Fruit fly (Drosophila melanogaster): ENCODE data around the gene CG10600.

CG10600 gene

DNA sequence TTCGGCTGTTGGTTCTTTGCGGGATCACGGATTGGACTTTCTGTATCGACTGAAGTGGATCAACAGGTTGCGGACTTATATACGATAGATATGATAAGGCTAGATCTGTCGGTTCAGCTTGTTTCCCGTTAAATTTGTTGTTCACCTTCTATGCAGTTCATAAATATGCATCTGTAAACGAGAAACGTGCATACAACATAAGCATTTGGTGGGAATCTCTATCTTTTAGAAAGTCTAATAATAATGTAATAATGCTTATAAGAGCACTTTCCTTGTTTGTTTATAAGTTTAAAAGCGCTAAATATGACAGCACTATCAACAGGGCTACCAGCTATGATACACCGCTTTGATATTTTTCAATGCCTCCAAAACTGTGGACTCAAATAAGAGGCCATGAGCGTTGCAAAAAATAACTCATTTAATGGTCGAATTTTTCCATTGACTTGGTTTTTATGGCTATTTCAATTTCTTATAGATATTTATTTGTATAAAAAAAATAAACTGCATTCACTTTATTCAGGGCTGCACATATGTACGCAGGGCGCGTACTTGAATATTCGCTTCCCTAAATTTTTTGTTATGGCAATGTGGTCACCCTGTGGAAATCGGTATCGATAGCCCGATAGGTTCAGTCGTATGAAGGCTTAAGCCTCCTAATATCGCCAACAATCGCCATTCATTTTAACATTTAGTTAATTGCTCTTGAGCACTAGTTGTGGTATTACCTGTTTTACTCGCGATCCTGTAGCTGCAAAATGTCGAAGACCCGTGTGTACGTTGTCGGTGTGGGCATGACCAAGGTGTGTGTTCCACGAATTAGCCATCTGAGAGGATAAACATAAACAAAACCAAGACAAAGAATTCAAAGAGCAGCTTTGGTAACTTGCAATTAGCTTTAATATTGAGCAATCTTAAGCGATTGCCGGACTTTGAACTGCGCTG, 8.6 kb downstream of the CG10600 start, which contains the start of the genes CG17597 and ScpX (continued):
- no peak for TF ChIP-seq CG4360 (GFP tag; IDR thresholded peaks at IDR 0.05)
- peak; percentile 44 for TF ChIP-seq CG18619 (GFP tag; optimal IDR thresholded peaks at IDR 0.05)
- TF ChIP-seq CG34376 (GFP tag; optimal IDR thresholded peaks at IDR 0.05), result peak; percentile 27
- no peak for TF ChIP-seq Eip74EF (GFP tag; optimal IDR thresholded peaks at IDR 0.05)
- peak; percentile 82 for TF ChIP-seq vnd (GFP tag; IDR thresholded peaks at IDR 0.05; ENCODE audit: partially characterized antibody)
- TF ChIP-seq Dek (tag; optimal IDR thresholded peaks at IDR 0.05), result peak; percentile 47
- TF ChIP-seq CG2875 (GFP tag; optimal IDR thresholded peaks at IDR 0.05), result peak; percentile 35
- TF ChIP-seq cg (GFP tag; optimal IDR thresholded peaks at IDR 0.05), result no peak
- TF ChIP-seq CG14965 (GFP tag; optimal IDR thresholded peaks at IDR 0.05; ENCODE audit: borderline replicate concordance), result no peak
- TF ChIP-seq TFAM (GFP tag; optimal IDR thresholded peaks at IDR 0.05), result no peak
- peak; percentile 79 for TF ChIP-seq gem (tag; optimal IDR thresholded peaks at IDR 0.05)
- no peak; the same call in 2 of the 3 replicates for TF ChIP-seq gce (GFP tag; IDR thresholded peaks at IDR 0.05)
- peak; percentile 29 for TF ChIP-seq CG10366 (GFP tag; IDR thresholded peaks at IDR 0.05)
- TF ChIP-seq oc (tag; optimal IDR thresholded peaks at IDR 0.05), result peak; percentile 59
- TF ChIP-seq ranshi (GFP tag; IDR thresholded peaks at IDR 0.05), result peak; percentile 28; the same call in 1 of the 2 replicates
- 0 out of 2 replicates have a peak, but pooled peaks have one; percentile 4 for TF ChIP-seq Gsc (GFP tag; IDR thresholded peaks at IDR 0.05)
- TF ChIP-seq Vsx1 (GFP tag; optimal IDR thresholded peaks at IDR 0.05), result peak; percentile 5
- TF ChIP-seq Neu2 (GFP tag; optimal IDR thresholded peaks at IDR 0.05; ENCODE audit: borderline replicate concordance), result peak; percentile 49
- TF ChIP-seq CG30020 (tag; optimal IDR thresholded peaks at IDR 0.05), result peak; percentile 75
- TF ChIP-seq Tbp (GFP tag; optimal IDR thresholded peaks at IDR 0.05), result peak; percentile 56
- TF ChIP-seq stc (GFP tag; IDR thresholded peaks at IDR 0.05), result no peak
- peak; percentile 31 for TF ChIP-seq CG33213 (GFP tag; optimal IDR thresholded peaks at IDR 0.05)
- peak; percentile 65 for TF ChIP-seq CG12155 (GFP tag; optimal IDR thresholded peaks at IDR 0.05)
- peak; percentile 60 for TF ChIP-seq Chrac-16 (GFP tag; optimal IDR thresholded peaks at IDR 0.05)
- peak; percentile 51 for TF ChIP-seq CG1647 (GFP tag; optimal IDR thresholded peaks at IDR 0.05)
- peak; percentile 36 for TF ChIP-seq CG18011 (GFP tag; optimal IDR thresholded peaks at IDR 0.05)
- no peak for TF ChIP-seq ash1 (GFP tag; optimal IDR thresholded peaks at IDR 0.05)
- TF ChIP-seq CG3065 (GFP tag; optimal IDR thresholded peaks at IDR 0.05), result peak; percentile 52
- no peak for TF ChIP-seq pan (optimal IDR thresholded peaks at IDR 0.05)
- TF ChIP-seq pan (GFP tag; optimal IDR thresholded peaks at IDR 0.05 in 1 of 2, IDR thresholded peaks at IDR 0.05 in 1 of 2), result no peak
- peak; percentile 77 for TF ChIP-seq CG30403 (GFP tag; optimal IDR thresholded peaks at IDR 0.05)
- TF ChIP-seq CG12071 (GFP tag; optimal IDR thresholded peaks at IDR 0.05), result peak; percentile 43
- TF ChIP-seq CG15479 (GFP tag; optimal IDR thresholded peaks at IDR 0.05), result no peak
- peak; percentile 45 for TF ChIP-seq CG12942 (GFP tag; optimal IDR thresholded peaks at IDR 0.05)
- TF ChIP-seq inv (GFP tag; IDR thresholded peaks at IDR 0.05; ENCODE audit: partially characterized antibody), result peak; percentile 65
- TF ChIP-seq CG16863 (GFP tag; optimal IDR thresholded peaks at IDR 0.05), result peak; percentile 31
- peak; percentile 68 for TF ChIP-seq HLH54F (GFP tag; optimal IDR thresholded peaks at IDR 0.05)
- peak; percentile 67 for TF ChIP-seq CG17829 (tag; optimal IDR thresholded peaks at IDR 0.05)
- no peak for TF ChIP-seq zf30C (GFP tag; optimal IDR thresholded peaks at IDR 0.05)
- peak; percentile 43 for TF ChIP-seq Six4 (GFP tag; optimal IDR thresholded peaks at IDR 0.05)
- peak; percentile 39 for TF ChIP-seq CG4854 (GFP tag; optimal IDR thresholded peaks at IDR 0.05)
- peak; percentile 60 for TF ChIP-seq CG10147 (GFP tag; optimal IDR thresholded peaks at IDR 0.05)
- peak; percentile 19 for TF ChIP-seq CG9876 (GFP tag; optimal IDR thresholded peaks at IDR 0.05)
- no peak for TF ChIP-seq CG14050 (GFP tag; IDR thresholded peaks at IDR 0.05)
- TF ChIP-seq dysf (GFP tag; IDR thresholded peaks at IDR 0.05), result no peak; the same call in 2 of the 3 replicates
- TF ChIP-seq CG12391 (tag; optimal IDR thresholded peaks at IDR 0.05), result peak; percentile 80
- peak; percentile 23 for TF ChIP-seq CG4617 (GFP tag; optimal IDR thresholded peaks at IDR 0.05; ENCODE audit: borderline replicate concordance)
- 0 out of 3 replicates have a peak, but pooled peaks have one; percentile 21 for TF ChIP-seq Aef1 (GFP tag; IDR thresholded peaks at IDR 0.05)

Data from whole organism, embryonic.